Fruit fly (Drosophila melanogaster): ENCODE data around the gene CG4951.

CG4951 gene

DNA sequence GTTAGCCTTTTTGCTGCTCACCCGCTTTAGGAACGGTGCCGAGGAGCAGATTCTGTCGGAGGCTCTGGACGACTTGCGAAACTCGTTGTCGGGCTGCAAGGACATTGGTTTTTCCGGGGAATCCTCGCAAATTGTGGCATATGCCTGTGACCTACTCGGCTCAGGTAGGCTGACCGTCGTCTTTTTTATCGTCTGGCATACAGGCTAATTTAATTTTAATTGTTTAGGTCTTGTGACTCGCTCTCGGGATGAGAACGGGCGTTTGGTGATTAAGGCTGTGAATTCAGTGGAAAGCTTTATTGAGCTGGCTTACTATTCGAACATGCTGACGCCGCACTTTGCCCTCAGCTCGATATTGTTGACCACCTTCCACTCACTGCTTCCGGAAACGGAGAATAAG, 22.5 kb downstream of the CG4951 start:
- TF ChIP-seq CG9705 (GFP tag; optimal IDR thresholded peaks at IDR 0.05) = no peak
- TF ChIP-seq Abd-B (GFP tag; optimal IDR thresholded peaks at IDR 0.05) = no peak
- no peak for TF ChIP-seq Rel (GFP tag; optimal IDR thresholded peaks at IDR 0.05)
- no peak for TF ChIP-seq Rel (tag; optimal IDR thresholded peaks at IDR 0.05)
- no peak for TF ChIP-seq foxo (GFP tag; optimal IDR thresholded peaks at IDR 0.05)
- TF ChIP-seq br (GFP tag; optimal IDR thresholded peaks at IDR 0.05) = no peak
- no peak for TF ChIP-seq sage (GFP tag; optimal IDR thresholded peaks at IDR 0.05)
- TF ChIP-seq fru (GFP tag; optimal IDR thresholded peaks at IDR 0.05) = no peak

DNA sequence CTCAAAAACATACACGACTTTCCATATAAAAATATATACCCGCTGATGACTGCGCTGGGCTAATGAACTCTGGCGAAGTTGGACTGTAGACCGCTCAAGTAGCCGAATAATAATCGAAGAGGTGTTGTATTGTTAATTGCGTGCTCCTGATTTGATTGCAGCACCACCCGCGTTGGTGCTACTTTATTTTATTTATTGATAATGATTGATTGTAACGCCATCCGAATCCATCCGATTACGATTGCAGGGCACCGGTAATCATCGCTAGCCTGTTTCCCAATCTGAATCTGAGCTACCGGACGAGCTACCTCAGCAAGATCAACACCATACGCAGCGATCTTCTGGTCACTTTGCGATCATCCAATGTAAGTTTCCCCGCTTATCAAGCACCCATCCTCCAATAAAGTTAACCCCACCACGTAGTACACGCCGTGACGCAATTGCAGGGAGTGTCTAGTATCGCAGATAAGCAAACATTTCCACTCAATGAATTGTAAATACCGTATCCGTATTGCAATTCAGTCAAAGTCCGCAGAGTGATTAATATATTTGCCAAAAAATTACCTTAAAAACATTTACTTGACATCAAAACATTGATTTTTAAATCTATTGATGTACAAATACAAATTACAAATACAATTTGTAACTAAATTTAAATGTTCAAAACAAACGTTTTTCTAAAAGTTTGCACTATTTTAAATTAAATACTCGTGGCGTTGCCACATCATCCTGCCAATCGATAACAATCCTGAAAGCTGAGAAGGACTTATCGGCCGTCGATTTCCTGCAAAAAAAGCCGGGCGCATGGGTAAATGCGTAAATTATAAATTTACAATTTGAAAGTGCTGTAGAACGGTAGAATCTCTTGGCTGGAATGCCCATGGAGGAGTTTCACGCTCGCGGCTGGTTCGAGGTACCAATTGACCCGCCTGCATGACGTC, 24.7 kb downstream of the CG4951 start:
- peak; percentile 58 for TF ChIP-seq h (GFP tag; optimal IDR thresholded peaks at IDR 0.05)
- no peak for TF ChIP-seq Vsx2 (GFP tag; optimal IDR thresholded peaks at IDR 0.05; ENCODE audit: partially characterized antibody)
- no peak for TF ChIP-seq Hr78 (GFP tag; optimal IDR thresholded peaks at IDR 0.05)
- no peak for TF ChIP-seq Rel (GFP tag; optimal IDR thresholded peaks at IDR 0.05)
- peak; percentile 21 for TF ChIP-seq Rel (tag; optimal IDR thresholded peaks at IDR 0.05)
- TF ChIP-seq sage (GFP tag; optimal IDR thresholded peaks at IDR 0.05) = no peak
- TF ChIP-seq brk (GFP tag; optimal IDR thresholded peaks at IDR 0.05) = no peak
- TF ChIP-seq dl (GFP tag; optimal IDR thresholded peaks at IDR 0.05; ENCODE audit: insufficient read depth in 1 of 2, partially characterized antibody in 2 of 2) = no peak
- no peak for TF ChIP-seq OdsH (GFP tag; optimal IDR thresholded peaks at IDR 0.05)
- no peak for TF ChIP-seq Jra (GFP tag; optimal IDR thresholded peaks at IDR 0.05)
- TF ChIP-seq Hnf4 (GFP tag; optimal IDR thresholded peaks at IDR 0.05) = peak; percentile 61

DNA sequence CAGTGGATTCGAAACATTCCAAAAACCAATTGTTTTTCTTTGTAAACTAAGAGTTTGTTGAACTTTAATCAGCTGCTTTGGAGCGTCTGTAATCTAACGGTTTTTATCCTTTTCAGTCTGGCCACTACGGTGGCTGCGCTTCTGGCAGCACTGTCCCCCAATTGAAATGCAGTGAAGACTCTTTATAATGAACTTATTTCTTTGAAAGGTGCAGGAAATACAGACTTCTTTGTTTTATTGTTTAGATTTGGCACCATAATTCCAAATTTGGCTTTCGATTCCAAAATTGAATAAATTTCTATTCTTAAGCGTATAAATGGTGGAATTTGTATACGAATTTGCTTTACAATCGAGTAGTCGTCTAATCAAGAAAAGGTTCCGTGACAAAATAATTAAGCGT, 25.8 kb downstream of the CG4951 start, which contains the start of gene nenya:
nenya (minus strand) TSS at position 35 of the 400 bp plus-strand sequence.
- TF ChIP-seq brk (GFP tag; optimal IDR thresholded peaks at IDR 0.05) (no peak), Myc (optimal IDR thresholded peaks at IDR 0.05) (no peak), woc (GFP tag; optimal IDR thresholded peaks at IDR 0.05) (no peak), HLH106 (tag; optimal IDR thresholded peaks at IDR 0.05) (no peak), GATAd (GFP tag; optimal IDR thresholded peaks at IDR 0.05) (no peak), psq (GFP tag; optimal IDR thresholded peaks at IDR 0.05) (no peak), Sp1 (GFP tag; optimal IDR thresholded peaks at IDR 0.05) (no peak), lola (GFP tag; optimal IDR thresholded peaks at IDR 0.05) (no peak), Vsx2 (GFP tag; optimal IDR thresholded peaks at IDR 0.05; ENCODE audit: partially characterized antibody) (no peak), Jra (GFP tag; optimal IDR thresholded peaks at IDR 0.05) (no peak), CG32264 (GFP tag; optimal IDR thresholded peaks at IDR 0.05) (no peak), Rel (GFP tag; optimal IDR thresholded peaks at IDR 0.05) (no peak), Rel (tag; optimal IDR thresholded peaks at IDR 0.05) (no peak), sv (GFP tag; optimal IDR thresholded peaks at IDR 0.05) (no peak), h (GFP tag; optimal IDR thresholded peaks at IDR 0.05) (no peak)

DNA sequence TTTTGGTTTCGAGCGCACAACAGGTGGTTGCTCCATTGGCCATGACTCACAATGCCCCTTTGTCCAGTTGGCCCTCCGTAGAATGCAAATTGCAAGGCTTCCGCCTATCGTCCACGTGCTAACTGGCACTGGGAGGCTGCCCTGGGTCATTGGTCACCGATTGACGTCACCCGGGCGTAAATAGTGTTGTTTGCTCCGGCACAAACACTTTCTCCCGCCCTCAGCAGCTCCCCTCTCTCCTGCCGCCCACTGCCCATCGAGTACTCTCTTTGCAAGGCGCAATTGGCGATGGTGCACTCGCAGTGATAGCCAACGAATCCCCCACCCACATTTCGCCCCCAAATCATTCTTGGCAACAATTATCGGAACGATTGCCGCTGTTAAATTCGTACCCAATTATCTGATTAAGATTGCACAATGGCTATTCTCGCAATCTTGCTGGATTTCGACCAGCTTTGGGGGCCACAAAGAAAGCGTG, 27.1 kb downstream of the CG4951 start:
- TF ChIP-seq h (GFP tag; optimal IDR thresholded peaks at IDR 0.05) (peak; percentile 74), Rel (GFP tag; optimal IDR thresholded peaks at IDR 0.05) (no peak), Rel (tag; optimal IDR thresholded peaks at IDR 0.05) (peak; percentile 24), foxo (GFP tag; optimal IDR thresholded peaks at IDR 0.05) (no peak)

DNA sequence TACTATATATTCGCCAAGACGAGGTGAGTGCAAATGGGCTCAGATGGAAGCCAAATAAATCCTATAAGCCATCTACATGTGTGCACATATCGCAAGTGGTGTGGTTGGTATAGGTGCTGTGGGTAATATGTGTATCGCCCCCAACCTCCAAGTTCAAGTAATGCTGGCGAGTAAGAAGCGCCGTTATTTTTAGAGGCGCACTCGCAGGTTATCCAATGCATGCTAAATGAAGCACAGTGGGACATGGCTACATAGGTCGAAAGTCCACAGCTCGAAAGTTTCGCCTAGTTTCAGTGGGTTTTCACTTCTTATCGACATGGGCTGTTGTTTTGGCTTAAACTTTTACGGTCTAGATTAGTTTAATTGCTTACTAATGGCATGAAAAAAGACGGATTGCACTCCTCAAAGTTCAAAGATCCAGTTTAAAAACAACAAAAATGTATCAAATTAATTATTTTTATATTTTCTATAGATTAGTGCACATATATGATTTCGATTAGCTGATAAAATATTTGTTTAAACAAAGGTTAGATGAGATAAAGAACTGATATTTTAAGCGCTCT, 27.9 kb downstream of the CG4951 start:
- peak; percentile 7 for TF ChIP-seq psq (GFP tag; optimal IDR thresholded peaks at IDR 0.05)
- no peak for TF ChIP-seq Hnf4 (GFP tag; optimal IDR thresholded peaks at IDR 0.05)
- TF ChIP-seq jim (GFP tag; optimal IDR thresholded peaks at IDR 0.05) = no peak
- peak; percentile 10 for TF ChIP-seq HLH106 (tag; optimal IDR thresholded peaks at IDR 0.05)
- TF ChIP-seq dsf (GFP tag; optimal IDR thresholded peaks at IDR 0.05; ENCODE audit: borderline replicate concordance) = no peak
- TF ChIP-seq sage (GFP tag; optimal IDR thresholded peaks at IDR 0.05) = no peak
- TF ChIP-seq usp (GFP tag; optimal IDR thresholded peaks at IDR 0.05) = no peak
- no peak for TF ChIP-seq brk (GFP tag; optimal IDR thresholded peaks at IDR 0.05)
- no peak for TF ChIP-seq Hr83 (GFP tag; optimal IDR thresholded peaks at IDR 0.05; ENCODE audit: poor library complexity, severe bottlenecking)
- peak in 1 of 2 experiments; percentile 27 for TF ChIP-seq foxo (GFP tag; optimal IDR thresholded peaks at IDR 0.05)

All from whole organism, wandering third instar larva.